Worm (Caenorhabditis elegans) whole organism, L4 larva: ENCODE data around the gene Y15E3A.5.

Experiments
- F26F4.8 ChIP-seq: fragments of 200-800 bp; sonication (Bioruptor generic); conservative IDR thresholded peaks from 2 replicates; pipeline ENCODE4 v1.3.6; 2022; ENCODE audit warnings: missing genetic modification characterization, missing compliant biosample characterization
- F37D6.2 ChIP-seq: sonication (generic microtip); optimal IDR thresholded peaks from 2 replicates; lab custom pipeline; 2016; ENCODE audit warnings: mild to moderate bottlenecking, missing genetic modification characterization, missing compliant biosample characterization
- F44E2.7 ChIP-seq: fragments of 200-800 bp; sonication (Bioruptor generic); IDR thresholded peaks from 2 replicates; pipeline ENCODE4 v2.1.2; 2022; ENCODE audit warnings: missing genetic modification characterization, missing compliant biosample characterization
- F49E8.2 ChIP-seq: sonication (generic microtip); optimal IDR thresholded peaks from 2 replicates; lab custom pipeline; 2016; ENCODE audit warnings: missing compliant biosample characterization, mild to moderate bottlenecking, missing genetic modification characterization, borderline replicate concordance
- T20F7.1 ChIP-seq: fragments of 200-800 bp; sonication (Bioruptor generic); optimal IDR thresholded peaks from 2 replicates; lab custom pipeline; 2018; ENCODE audit warnings: mild to moderate bottlenecking, missing genetic modification characterization, missing compliant biosample characterization
- T26A8.4 ChIP-seq: fragments of 200-800 bp; sonication (Bioruptor generic); IDR thresholded peaks from 2 replicates; pipeline ENCODE4 v1.3.6; 2022; ENCODE audit warnings: missing genetic modification characterization, missing compliant biosample characterization
- Y48G9A.11 ChIP-seq: fragments of 200-800 bp; sonication (Bioruptor generic); IDR thresholded peaks from 2 replicates; pipeline ENCODE4 v1.3.6; 2022; ENCODE audit warnings: missing genetic modification reagents, missing genetic modification characterization, missing compliant biosample characterization
- Y5F2A.4 ChIP-seq: fragments of 200-800 bp; sonication (Bioruptor generic); optimal IDR thresholded peaks from 2 replicates; lab custom pipeline; 2018; ENCODE audit warnings: mild to moderate bottlenecking, missing genetic modification characterization, missing compliant biosample characterization
- ZK337.2 ChIP-seq: fragments of 200-800 bp; sonication (Bioruptor generic); IDR thresholded peaks from 2 replicates; pipeline ENCODE4 v1.3.6; 2022; ENCODE audit warnings: missing genetic modification reagents, missing genetic modification characterization, missing compliant biosample characterization
- ZK546.5 ChIP-seq, 2 experiments: sonication (generic microtip); optimal IDR thresholded peaks; 2 replicates each; lab custom pipeline; 2017; ENCODE audit warnings: missing biosample characterization in 2 of 2, missing genetic modification characterization in 2 of 2
- aly-2 ChIP-seq: sonication (generic microtip); optimal IDR thresholded peaks from 2 replicates; lab custom pipeline; 2018; ENCODE audit warnings: missing biosample characterization, missing genetic modification characterization
- arid-1 ChIP-seq: fragments of 200-800 bp; sonication (Bioruptor generic); conservative IDR thresholded peaks from 2 replicates; pipeline ENCODE4 v1.3.6; 2022; ENCODE audit warnings: missing genetic modification reagents, missing genetic modification characterization, missing compliant biosample characterization
- ceh-20 ChIP-seq: fragments of 200-800 bp; sonication (Bioruptor generic); IDR thresholded peaks from 2 replicates; pipeline ENCODE4 v1.3.6; 2022; ENCODE audit warnings: missing genetic modification reagents, missing genetic modification characterization, missing compliant biosample characterization
- ceh-44 ChIP-seq: fragments of 200-800 bp; sonication (Bioruptor generic); IDR thresholded peaks from 2 replicates; pipeline ENCODE4 v1.3.6; 2022; ENCODE audit warnings: missing genetic modification reagents, missing genetic modification characterization, missing compliant biosample characterization
- ceh-62 ChIP-seq: sonication (generic microtip); optimal IDR thresholded peaks from 2 replicates; lab custom pipeline; 2017; ENCODE audit warnings: missing biosample characterization, missing genetic modification characterization
- ces-1 ChIP-seq: fragments of 150-350 bp; sonication (generic microtip); optimal IDR thresholded peaks from 4 replicates; lab custom pipeline; 2014; ENCODE audit warnings: missing biosample characterization, missing genetic modification reagents, missing genetic modification characterization
- daf-16 ChIP-seq, 3 experiments: sonication (generic microtip); optimal IDR thresholded peaks; 2 replicates each; lab custom pipeline; 2016 to 2017; ENCODE audit warnings: missing genetic modification characterization in 3 of 3, missing genetic modification reagents in 3 of 3, mild to moderate bottlenecking in 2 of 3, missing compliant biosample characterization in 2 of 3, missing biosample characterization in 1 of 3, moderate library complexity in 1 of 3
- daf-8 ChIP-seq: fragments of 200-800 bp; sonication (Bioruptor generic); IDR thresholded peaks from 2 replicates; pipeline ENCODE4 v1.3.6; 2022; ENCODE audit warnings: missing genetic modification characterization, missing compliant biosample characterization
- dmd-9 ChIP-seq: fragments of 200-800 bp; sonication (Bioruptor generic); IDR thresholded peaks from 2 replicates; pipeline ENCODE4 v1.3.6; 2022; ENCODE audit warnings: missing genetic modification reagents, missing genetic modification characterization, missing compliant biosample characterization
- duxl-1 ChIP-seq: sonication (generic microtip); optimal IDR thresholded peaks from 2 replicates; lab custom pipeline; 2016; ENCODE audit warnings: mild to moderate bottlenecking, missing genetic modification characterization, moderate library complexity, missing compliant biosample characterization; ENCODE audit not compliant: poor library complexity
- egl-27 ChIP-seq: sonication (generic microtip); optimal IDR thresholded peaks from 3 replicates; lab custom pipeline; 2017; ENCODE audit warnings: missing biosample characterization, missing genetic modification reagents, missing genetic modification characterization
- egl-43 ChIP-seq: fragments of 200-800 bp; sonication (Bioruptor generic); IDR thresholded peaks from 2 replicates; pipeline ENCODE4 v1.3.6; 2022; ENCODE audit warnings: missing genetic modification reagents, missing genetic modification characterization, missing compliant biosample characterization
- fkh-10 ChIP-seq: fragments of 150-350 bp; optimal IDR thresholded peaks from 2 replicates; lab custom pipeline; 2014; ENCODE audit warnings: missing biosample characterization, missing genetic modification reagents, missing genetic modification characterization
- hlh-11 ChIP-seq: fragments of 200-800 bp; sonication (Bioruptor generic); optimal IDR thresholded peaks from 2 replicates; lab custom pipeline; 2018; ENCODE audit warnings: mild to moderate bottlenecking, missing genetic modification characterization, missing compliant biosample characterization
- hmg-1.1 ChIP-seq: fragments of 200-800 bp; sonication (Bioruptor generic); IDR thresholded peaks from 2 replicates; pipeline ENCODE4 v1.3.6; 2022; ENCODE audit warnings: missing genetic modification reagents, missing genetic modification characterization, missing compliant biosample characterization
- jun-1 ChIP-seq: fragments of 150-350 bp; optimal IDR thresholded peaks from 2 replicates; lab custom pipeline; 2014; ENCODE audit warnings: missing biosample characterization, missing genetic modification reagents, missing genetic modification characterization
- lim-7 ChIP-seq: fragments of 200-800 bp; sonication (Bioruptor generic); IDR thresholded peaks from 2 replicates; pipeline ENCODE4 v1.3.6; 2022; ENCODE audit warnings: missing genetic modification characterization, missing compliant biosample characterization
- lin-1 ChIP-seq: fragments of 200-800 bp; sonication (Bioruptor generic); IDR thresholded peaks from 2 replicates; pipeline ENCODE4 v1.3.6; 2022; ENCODE audit warnings: missing genetic modification reagents, missing genetic modification characterization, missing compliant biosample characterization
- lin-13 ChIP-seq: fragments of 150-350 bp; optimal IDR thresholded peaks from 2 replicates; lab custom pipeline; 2014; ENCODE audit warnings: missing biosample characterization, missing genetic modification reagents, missing genetic modification characterization
- lin-38 ChIP-seq: fragments of 200-800 bp; sonication (Bioruptor generic); IDR thresholded peaks from 2 replicates; pipeline ENCODE4 v1.3.6; 2022; ENCODE audit warnings: missing genetic modification reagents, missing genetic modification characterization, missing compliant biosample characterization
- lin-39 ChIP-seq: fragments of 150-350 bp; optimal IDR thresholded peaks from 2 replicates; lab custom pipeline; 2014; ENCODE audit warnings: missing biosample characterization, missing genetic modification reagents, missing genetic modification characterization
- lsy-2 ChIP-seq, 2 experiments: fragments of 150-350 bp in 1 of 2; sonication (generic microtip) in 1 of 2; optimal IDR thresholded peaks; 2 replicates each; lab custom pipeline; 2014 to 2017; ENCODE audit warnings: missing biosample characterization in 2 of 2, missing genetic modification characterization in 2 of 2
- mep-1 ChIP-seq: fragments of 150-350 bp; sonication (generic microtip); optimal IDR thresholded peaks from 3 replicates; lab custom pipeline; 2014; ENCODE audit warnings: missing biosample characterization, missing genetic modification characterization
- mes-2 ChIP-seq: sonication (generic microtip); optimal IDR thresholded peaks from 2 replicates; lab custom pipeline; 2016; ENCODE audit warnings: missing genotype, mild to moderate bottlenecking, missing genetic modification characterization, missing compliant biosample characterization; ENCODE audit not compliant: poor library complexity, severe bottlenecking
- mxl-3 ChIP-seq: fragments of 200-800 bp; sonication (Bioruptor generic); optimal IDR thresholded peaks from 2 replicates; lab custom pipeline; 2018; ENCODE audit warnings: mild to moderate bottlenecking, missing genetic modification characterization, missing compliant biosample characterization
- nhr-102 ChIP-seq: sonication (generic microtip); optimal IDR thresholded peaks from 2 replicates; lab custom pipeline; 2016; ENCODE audit warnings: mild to moderate bottlenecking, missing genetic modification characterization, moderate library complexity, missing compliant biosample characterization
- nhr-11 ChIP-seq: fragments of 150-350 bp; optimal IDR thresholded peaks from 2 replicates; lab custom pipeline; 2014; ENCODE audit warnings: missing biosample characterization, missing genetic modification characterization
- nhr-237 ChIP-seq: sonication (generic microtip); optimal IDR thresholded peaks from 2 replicates; lab custom pipeline; 2017; ENCODE audit warnings: missing biosample characterization, missing genetic modification characterization
- nhr-41 ChIP-seq: fragments of 200-800 bp; sonication (Bioruptor generic); IDR thresholded peaks from 2 replicates; pipeline ENCODE4 v1.3.6; 2022; ENCODE audit warnings: missing genetic modification reagents, missing genetic modification characterization, missing compliant biosample characterization
- nhr-42 ChIP-seq: fragments of 200-800 bp; sonication (Bioruptor generic); IDR thresholded peaks from 2 replicates; pipeline ENCODE4 v1.3.6; 2022; ENCODE audit warnings: missing genetic modification characterization, missing compliant biosample characterization
- nhr-48 ChIP-seq: sonication (generic microtip); optimal IDR thresholded peaks from 2 replicates; lab custom pipeline; 2016; ENCODE audit warnings: mild to moderate bottlenecking, missing genetic modification characterization, missing compliant biosample characterization
- nhr-77 ChIP-seq: fragments of 150-350 bp; optimal IDR thresholded peaks from 2 replicates; lab custom pipeline; 2014; ENCODE audit warnings: missing biosample characterization, missing genetic modification characterization
- pha-4 ChIP-seq, 2 experiments: fragments of 150-350 bp in 1 of 2; fragments of 200-800 bp in 1 of 2; sonication (Bioruptor generic) in 1 of 2; IDR thresholded peaks in 1 of 2; optimal IDR thresholded peaks in 1 of 2; 2 replicates each; pipeline versions ENCODE4 v1.3.6 to Lab custom; 2014 to 2022; ENCODE audit warnings: missing genetic modification characterization in 2 of 2, missing genetic modification reagents in 2 of 2, missing biosample characterization in 1 of 2, missing compliant biosample characterization in 1 of 2
- saeg-2 ChIP-seq: fragments of 200-800 bp; sonication (Bioruptor generic); IDR thresholded peaks from 2 replicates; pipeline ENCODE4 v1.3.6; 2022; ENCODE audit warnings: missing genetic modification reagents, missing genetic modification characterization, missing compliant biosample characterization
- sdz-12 ChIP-seq: fragments of 200-800 bp; sonication (Bioruptor generic); optimal IDR thresholded peaks from 2 replicates; lab custom pipeline; 2018; ENCODE audit warnings: mild to moderate bottlenecking, missing genetic modification characterization, missing compliant biosample characterization
- skn-1 ChIP-seq: fragments of 150-350 bp; optimal IDR thresholded peaks from 2 replicates; lab custom pipeline; 2014; ENCODE audit warnings: missing biosample characterization, missing genetic modification characterization
- snpc-1.2 ChIP-seq: fragments of 200-800 bp; sonication (Bioruptor generic); IDR thresholded peaks from 2 replicates; pipeline ENCODE4 v1.3.6; 2022; ENCODE audit warnings: missing genetic modification reagents, missing genetic modification characterization, missing compliant biosample characterization
- vab-7 ChIP-seq: fragments of 200-800 bp; sonication (Bioruptor generic); IDR thresholded peaks from 2 replicates; pipeline ENCODE4 v1.3.6; 2022; ENCODE audit warnings: missing genetic modification reagents, missing genetic modification characterization, missing compliant biosample characterization
- zag-1 ChIP-seq: fragments of 150-350 bp; optimal IDR thresholded peaks from 2 replicates; lab custom pipeline; 2014; ENCODE audit warnings: missing biosample characterization, missing genetic modification characterization

Gene Y15E3A.5

DNA sequence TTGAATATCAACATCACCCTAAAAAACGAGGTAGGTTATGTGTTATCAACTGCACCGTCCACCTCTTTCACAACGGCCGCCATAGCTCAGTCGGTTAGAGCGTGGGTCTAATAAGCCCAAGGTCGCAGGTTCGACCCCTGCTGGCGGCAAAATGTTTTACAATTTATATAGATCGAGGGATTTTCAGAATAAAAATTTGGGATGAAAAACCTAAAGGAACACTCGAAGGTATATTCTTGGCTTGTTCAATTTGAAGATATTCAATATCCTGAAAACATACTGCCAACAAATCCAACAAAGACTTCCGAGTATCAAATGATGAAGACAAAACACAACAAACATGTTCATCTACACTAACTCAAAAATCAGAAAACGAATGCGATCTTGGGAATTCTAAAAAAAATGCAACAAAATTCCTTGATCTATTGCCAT lies 42.9 kb upstream of the Y15E3A.5 start (continued):
- TF ChIP-seq Y48G9A.11: 0 out of 2 replicates have a peak, but pooled peaks have one; percentile 28
- TF ChIP-seq lin-38 (GFP tag; lab: Robert Waterston, UW): no peak; the same call in 1 of the 2 replicates
- TF ChIP-seq nhr-11 (tag; lab: Kevin White, UChicago): no peak
- TF ChIP-seq mxl-3 (GFP tag; lab: Kevin White, UChicago): peak; percentile 29
- peak; percentile 79 for TF ChIP-seq lin-13 (GFP tag; lab: Kevin White, UChicago)
- no peak for TF ChIP-seq nhr-77 (tag; lab: Kevin White, UChicago)
- TF ChIP-seq ZK337.2 (GFP tag; lab: Robert Waterston, UW): 0 out of 2 replicates have a peak, but pooled peaks have one; percentile 38
- no peak for TF ChIP-seq nhr-237
- TF ChIP-seq F44E2.7 (GFP tag; lab: Robert Waterston, UW): no peak
- TF ChIP-seq fkh-10: no peak
- peak; percentile 84 for TF ChIP-seq arid-1 (GFP tag; lab: Robert Waterston, UW)
- TF ChIP-seq pha-4 (GFP tag; IDR thresholded peaks at IDR 0.05; lab: Robert Waterston, UW): peak; percentile 81
- no peak for TF ChIP-seq pha-4 (tag; optimal IDR thresholded peaks at IDR 0.05; lab: Kevin White, UChicago)
- TF ChIP-seq lim-7 (GFP tag; lab: Robert Waterston, UW): peak; percentile 95
- TF ChIP-seq ceh-62: no peak
- no peak for TF ChIP-seq hlh-11 (tag; lab: Kevin White, UChicago)
- no peak for TF ChIP-seq zag-1 (tag; lab: Kevin White, UChicago)
- no peak for TF ChIP-seq ZK546.5 (tag; optimal IDR thresholded peaks at IDR 0.05; lab: Kevin White, UChicago)
- TF ChIP-seq T26A8.4 (GFP tag; lab: Robert Waterston, UW): no peak
- TF ChIP-seq aly-2: no peak
- TF ChIP-seq lin-39: no peak
- peak; percentile 63; the same call in 1 of the 2 replicates for TF ChIP-seq lin-1 (GFP tag; lab: Robert Waterston, UW)
- peak; percentile 67 for TF ChIP-seq Y5F2A.4 (GFP tag; lab: Kevin White, UChicago)
- no peak for TF ChIP-seq jun-1
- TF ChIP-seq ceh-44 (GFP tag; lab: Robert Waterston, UW): no peak
- no peak for TF ChIP-seq egl-27 (tag; lab: Kevin White, UChicago)
- peak; percentile 80 for TF ChIP-seq snpc-1.2 (GFP tag; lab: Robert Waterston, UW)
- TF ChIP-seq mes-2 (tag; lab: Kevin White, UChicago): peak; percentile 74
- peak; percentile 80 for TF ChIP-seq F49E8.2
- no peak for TF ChIP-seq nhr-42
- no peak for TF ChIP-seq lsy-2 (tag; optimal IDR thresholded peaks at IDR 0.05; lab: Kevin White, UChicago)
- TF ChIP-seq sdz-12: peak; percentile 38
- 0 out of 2 replicates have a peak, but pooled peaks have one; percentile 33 for TF ChIP-seq dmd-9 (GFP tag; lab: Robert Waterston, UW)
- no peak for TF ChIP-seq F37D6.2 (tag; lab: Kevin White, UChicago)
- no peak; the same call in 1 of the 2 replicates for TF ChIP-seq egl-43
- TF ChIP-seq vab-7 (GFP tag; lab: Robert Waterston, UW): peak; percentile 86
- peak; percentile 53; the same call in 1 of the 2 replicates for TF ChIP-seq ceh-20 (GFP tag; lab: Robert Waterston, UW)
- peak; percentile 65; the same call in 1 of the 2 replicates for TF ChIP-seq F26F4.8
- TF ChIP-seq nhr-48 (tag; lab: Kevin White, UChicago): peak; percentile 69
- peak; percentile 72 for TF ChIP-seq duxl-1 (tag; lab: Kevin White, UChicago)
- TF ChIP-seq skn-1 (tag; lab: Kevin White, UChicago): no peak
- TF ChIP-seq mep-1: peak; percentile 33
- no peak for TF ChIP-seq nhr-102
- TF ChIP-seq ces-1 (GFP tag; lab: Kevin White, UChicago): no peak
- peak; percentile 56 for TF ChIP-seq T20F7.1
- no peak for TF ChIP-seq daf-8 (GFP tag; lab: Robert Waterston, UW)
- 0 out of 2 replicates have a peak, but pooled peaks have one; percentile 49 for TF ChIP-seq hmg-1.1 (GFP tag; lab: Robert Waterston, UW)
- 0 out of 2 replicates have a peak, but pooled peaks have one; percentile 26 for TF ChIP-seq saeg-2 (GFP tag; lab: Robert Waterston, UW)
- peak; percentile 55 to 88 for TF ChIP-seq daf-16 (GFP tag; optimal IDR thresholded peaks at IDR 0.05; lab: Kevin White, UChicago)
- peak; percentile 66 for TF ChIP-seq daf-16 (tag; optimal IDR thresholded peaks at IDR 0.05; lab: Kevin White, UChicago)
- TF ChIP-seq nhr-41 (GFP tag; lab: Robert Waterston, UW): peak; percentile 63; the same call in 1 of the 2 replicates
